Fruit fly (Drosophila melanogaster): Measurements from ENCODE around the gene Pex12.

DNA sequence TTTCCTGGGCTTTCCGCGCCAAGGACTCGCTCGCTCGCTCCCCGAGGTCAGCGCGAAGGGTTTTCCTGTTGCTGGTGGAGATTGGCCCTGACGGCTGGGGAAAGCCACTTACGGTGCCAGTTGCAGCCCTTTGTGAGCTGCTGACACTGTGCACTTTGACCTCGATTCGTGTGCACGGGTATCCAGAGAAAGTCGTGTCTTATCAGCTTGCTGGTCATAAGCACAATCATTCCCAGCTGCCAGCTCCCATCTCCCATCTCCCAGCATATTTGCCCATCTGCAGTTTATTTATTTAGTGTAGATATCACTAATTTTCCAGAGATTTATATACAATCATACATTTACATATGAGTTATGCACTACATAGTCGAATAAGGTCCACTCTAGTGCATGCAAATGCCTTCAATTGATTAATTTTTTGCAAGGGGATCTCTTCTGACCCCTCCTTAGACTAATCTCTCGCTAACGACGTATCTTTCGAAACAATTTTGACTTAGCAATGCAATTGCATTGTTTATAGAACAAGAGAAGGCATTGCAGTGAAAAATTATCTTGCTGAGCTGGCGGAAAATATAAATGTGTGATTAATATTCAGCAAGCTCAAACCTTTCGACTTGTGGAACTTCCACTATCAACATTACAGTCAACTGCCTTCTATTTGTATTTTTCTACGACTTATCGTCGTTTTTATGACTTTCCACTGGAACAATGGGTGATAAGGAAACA lies 6.4 kb downstream of the Pex12 start:
- TF ChIP-seq CG9437 (GFP tag; optimal IDR thresholded peaks at IDR 0.05), result no peak
- no peak for TF ChIP-seq mirr (GFP tag; optimal IDR thresholded peaks at IDR 0.05)
- TF ChIP-seq CG9727 (GFP tag; optimal IDR thresholded peaks at IDR 0.05), result no peak
- TF ChIP-seq CG12155 (GFP tag; optimal IDR thresholded peaks at IDR 0.05), result no peak
- no peak for TF ChIP-seq Ada2b (GFP tag; IDR thresholded peaks at IDR 0.05)
- TF ChIP-seq Atf-2 (GFP tag; optimal IDR thresholded peaks at IDR 0.05), result no peak
- TF ChIP-seq Dll (GFP tag; IDR thresholded peaks at IDR 0.05; ENCODE audit: partially characterized antibody), result no peak
- TF ChIP-seq schlank (tag; optimal IDR thresholded peaks at IDR 0.05), result no peak
